Fruit fly (Drosophila melanogaster) whole organism, embryonic: ENCODE measurements around the gene CG13086.

Source experiments
- CG17802 ChIP-seq: fragments of 200-800 bp; sonication (Bioruptor generic); optimal IDR thresholded peaks from 2 replicates; lab custom pipeline; 2018; ENCODE audit warnings: missing biosample characterization, mild to moderate bottlenecking, missing genetic modification characterization, moderate library complexity
- CG17829 ChIP-seq: fragments of 200-800 bp; optimal IDR thresholded peaks from 2 replicates; lab custom pipeline; 2019; ENCODE audit warnings: missing biosample characterization, mild to moderate bottlenecking, missing genetic modification characterization, moderate library complexity
- jing ChIP-seq: fragments of 200-800 bp; sonication (Bioruptor generic); optimal IDR thresholded peaks from 2 replicates; lab custom pipeline; 2018; ENCODE audit warnings: missing biosample characterization, mild to moderate bottlenecking, missing genetic modification characterization
- odd ChIP-seq: fragments of 200-800 bp; sonication (Bioruptor generic); optimal IDR thresholded peaks from 2 replicates; lab custom pipeline; 2017; ENCODE audit warnings: missing biosample characterization, mild to moderate bottlenecking, missing genetic modification characterization

DNA sequence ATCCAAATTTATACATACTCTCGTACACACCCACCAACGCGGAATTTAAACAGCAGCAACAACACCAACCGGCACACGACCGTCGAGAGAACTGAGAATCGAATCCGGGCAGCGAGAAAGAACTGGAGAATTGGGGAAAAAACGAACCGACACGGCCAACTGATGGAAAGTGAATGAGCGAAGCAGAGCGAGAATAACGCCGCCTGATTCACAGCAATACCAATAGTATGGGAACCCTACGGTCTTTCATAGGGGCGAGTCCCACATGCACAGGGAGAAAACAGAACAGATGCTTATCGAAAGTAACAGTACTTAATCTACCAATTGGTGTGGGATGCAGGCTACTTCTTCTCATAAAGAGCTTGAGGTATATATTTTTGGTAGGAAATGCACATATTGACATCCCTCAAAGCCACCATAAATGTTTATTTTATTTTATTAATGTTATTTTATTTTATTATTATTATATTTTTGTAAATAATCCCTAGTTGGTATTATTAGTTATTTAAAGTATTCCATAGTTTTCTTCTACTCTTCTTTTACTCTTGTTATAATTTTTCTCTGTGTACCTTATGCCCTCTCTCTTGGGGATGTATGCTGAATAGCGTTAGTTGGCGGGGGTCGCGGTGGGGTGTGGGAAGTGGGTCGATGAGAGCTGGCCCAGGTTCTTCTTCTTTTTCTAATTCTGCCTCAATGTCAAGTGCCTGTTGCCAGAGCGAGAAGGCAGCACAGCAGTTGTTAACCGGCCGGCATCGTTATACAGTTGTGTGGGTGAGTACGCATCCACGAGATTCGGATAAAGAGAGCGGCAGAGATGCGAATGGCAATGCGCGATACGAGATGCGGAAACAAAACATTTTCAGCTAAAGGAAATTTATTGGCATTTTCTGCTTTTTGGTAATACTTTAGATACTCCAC is 34.4 kb downstream of the CG13086 start, which contains the start of gene CG17544:
- TF ChIP-seq jing = no peak
- peak; percentile 76 for TF ChIP-seq odd (GFP tag; lab: Kevin White, UChicago)
- TF ChIP-seq CG17829 (tag; lab: Kevin White, UChicago) = peak; percentile 82
- peak; percentile 4 for TF ChIP-seq CG17802 (tag; lab: Kevin White, UChicago)
